Fruit fly (Drosophila melanogaster) whole organism, prepupa: ENCODE measurements around the gene CG2104.

Experiments used
- Blimp-1 ChIP-seq: fragments of 200-800 bp; sonication (Bioruptor generic); optimal IDR thresholded peaks from 3 replicates; lab custom pipeline; 2017; ENCODE audit warnings: missing biosample characterization, missing genetic modification characterization, mild to moderate bottlenecking, moderate library complexity, missing genetic modification reagents
- CG11294 ChIP-seq: fragments of 200-800 bp; sonication (Bioruptor generic); IDR thresholded peaks from 2 replicates; pipeline ENCODE4 v1.3.6; 2022; ENCODE audit warnings: missing biosample characterization, missing genetic modification characterization
- CG11762 ChIP-seq: fragments of 200-800 bp; sonication (Bioruptor generic); optimal IDR thresholded peaks from 3 replicates; lab custom pipeline; 2016; ENCODE audit warnings: missing biosample characterization, missing genetic modification characterization; ENCODE audit not compliant: insufficient read depth
- CG11902 ChIP-seq: fragments of 200-800 bp; sonication (Bioruptor generic); optimal IDR thresholded peaks from 3 replicates; lab custom pipeline; 2016; ENCODE audit warnings: missing biosample characterization, missing genetic modification characterization
- CG15336 ChIP-seq: fragments of 200-800 bp; sonication (Bioruptor generic); IDR thresholded peaks from 2 replicates; pipeline ENCODE4 v1.3.6; 2022; ENCODE audit warnings: missing biosample characterization, missing genetic modification characterization
- CG1621 ChIP-seq: fragments of 200-800 bp; sonication (Bioruptor generic); optimal IDR thresholded peaks from 3 replicates; lab custom pipeline; 2018; ENCODE audit warnings: missing biosample characterization, mild to moderate bottlenecking, missing genetic modification characterization
- CG16779 ChIP-seq: fragments of 200-800 bp; sonication (Bioruptor generic); optimal IDR thresholded peaks from 3 replicates; lab custom pipeline; 2017; ENCODE audit warnings: missing biosample characterization, mild to moderate bottlenecking, missing genetic modification characterization
- CG3032 ChIP-seq: fragments of 200-800 bp; optimal IDR thresholded peaks from 2 replicates; lab custom pipeline; 2019; ENCODE audit warnings: missing biosample characterization, mild to moderate bottlenecking, missing genetic modification characterization, moderate library complexity
- CG31627 ChIP-seq: fragments of 200-800 bp; sonication (Bioruptor generic); optimal IDR thresholded peaks from 3 replicates; lab custom pipeline; 2016; ENCODE audit warnings: missing biosample characterization, missing genetic modification characterization
- CG32006 ChIP-seq: fragments of 200-800 bp; sonication (Bioruptor generic); optimal IDR thresholded peaks from 3 replicates; lab custom pipeline; 2017; ENCODE audit warnings: missing biosample characterization, mild to moderate bottlenecking, missing genetic modification characterization
- CG34406 ChIP-seq: fragments of 200-800 bp; sonication (Bioruptor generic); optimal IDR thresholded peaks from 3 replicates; lab custom pipeline; 2016; ENCODE audit warnings: missing biosample characterization, missing genetic modification characterization
- CG4318 ChIP-seq: fragments of 200-800 bp; sonication (Bioruptor generic); optimal IDR thresholded peaks from 3 replicates; lab custom pipeline; 2017; ENCODE audit warnings: missing biosample characterization, mild to moderate bottlenecking, missing genetic modification characterization
- CG6163 ChIP-seq: fragments of 200-800 bp; sonication (Bioruptor generic); IDR thresholded peaks from 3 replicates; pipeline ENCODE4 v1.3.6; 2022; ENCODE audit warnings: missing biosample characterization, missing genetic modification characterization
- CG6276 ChIP-seq: fragments of 200-800 bp; sonication (Bioruptor generic); optimal IDR thresholded peaks from 2 replicates; lab custom pipeline; 2017; ENCODE audit warnings: missing biosample characterization, mild to moderate bottlenecking, missing genetic modification characterization
- CG6792 ChIP-seq: fragments of 200-800 bp; sonication (Bioruptor generic); optimal IDR thresholded peaks from 3 replicates; lab custom pipeline; 2016; ENCODE audit warnings: missing biosample characterization, missing genetic modification characterization
- CG6808 ChIP-seq: fragments of 200-800 bp; sonication (Bioruptor generic); optimal IDR thresholded peaks from 3 replicates; lab custom pipeline; 2017; ENCODE audit warnings: missing biosample characterization, missing genetic modification characterization, mild to moderate bottlenecking, moderate library complexity, missing genetic modification reagents
- CG7368 ChIP-seq: fragments of 200-800 bp; sonication (Bioruptor generic); optimal IDR thresholded peaks from 3 replicates; lab custom pipeline; 2016; ENCODE audit warnings: missing biosample characterization, missing genetic modification characterization
- CG8119 ChIP-seq: fragments of 200-800 bp; sonication (Bioruptor generic); IDR thresholded peaks from 3 replicates; pipeline ENCODE4 v1.3.6; 2022; ENCODE audit warnings: missing biosample characterization, missing genetic modification characterization
- CG8319 ChIP-seq: fragments of 200-800 bp; sonication (Bioruptor generic); optimal IDR thresholded peaks from 3 replicates; lab custom pipeline; 2016; ENCODE audit warnings: missing biosample characterization, missing genetic modification characterization
- CG8632 ChIP-seq: fragments of 200-800 bp; sonication (Bioruptor generic); optimal IDR thresholded peaks from 3 replicates; lab custom pipeline; 2016; ENCODE audit warnings: missing biosample characterization, missing genetic modification characterization
- Eip75B ChIP-seq: fragments of 200-800 bp; sonication (Bioruptor generic); optimal IDR thresholded peaks from 3 replicates; lab custom pipeline; 2016; ENCODE audit warnings: missing biosample characterization, missing genetic modification characterization
- Eip78C ChIP-seq: fragments of 200-800 bp; sonication (Bioruptor generic); peaks from one replicate; lab custom pipeline; 2016; ENCODE audit warnings: missing biosample characterization, missing genetic modification characterization
- Eip93F ChIP-seq: fragments of 200-800 bp; sonication (Bioruptor generic); optimal IDR thresholded peaks from 2 replicates; lab custom pipeline; 2016; ENCODE audit warnings: missing biosample characterization, mild to moderate bottlenecking, missing genetic modification characterization
- Ets96B ChIP-seq: fragments of 200-800 bp; optimal IDR thresholded peaks from 2 replicates; lab custom pipeline; 2019; ENCODE audit warnings: missing biosample characterization, mild to moderate bottlenecking, missing genetic modification characterization, moderate library complexity
- Gug ChIP-seq: fragments of 200-800 bp; sonication (Bioruptor generic); IDR thresholded peaks from 2 replicates; pipeline ENCODE4 v1.3.6; 2022; ENCODE audit warnings: missing biosample characterization, missing genetic modification characterization
- Hr38 ChIP-seq: sonication (Bioruptor generic); optimal IDR thresholded peaks from 2 replicates; lab custom pipeline; 2016; ENCODE audit warnings: missing biosample characterization, missing genetic modification characterization
- Hr39 ChIP-seq: fragments of 200-800 bp; sonication (Bioruptor generic); optimal IDR thresholded peaks from 2 replicates; lab custom pipeline; 2016; ENCODE audit warnings: missing biosample characterization, missing genetic modification characterization
- Met ChIP-seq: fragments of 200-800 bp; sonication (Bioruptor generic); optimal IDR thresholded peaks from 3 replicates; lab custom pipeline; 2016; ENCODE audit warnings: missing biosample characterization, missing genetic modification characterization
- OdsH ChIP-seq: fragments of 200-800 bp; sonication (Bioruptor generic); optimal IDR thresholded peaks from 3 replicates; lab custom pipeline; 2016; ENCODE audit warnings: missing biosample characterization, missing genetic modification characterization
- Smox ChIP-seq: fragments of 200-800 bp; sonication (Bioruptor generic); optimal IDR thresholded peaks from 3 replicates; lab custom pipeline; 2016; ENCODE audit warnings: missing biosample characterization, missing genetic modification characterization
- Sox102F ChIP-seq: fragments of 200-800 bp; sonication (Bioruptor generic); optimal IDR thresholded peaks from 2 replicates; lab custom pipeline; 2016; ENCODE audit warnings: missing biosample characterization, mild to moderate bottlenecking, missing genetic modification characterization
- Sox14 ChIP-seq: fragments of 200-800 bp; sonication (Bioruptor generic); optimal IDR thresholded peaks from 3 replicates; lab custom pipeline; 2016; ENCODE audit warnings: missing biosample characterization, missing genetic modification characterization
- Sox15 ChIP-seq: fragments of 200-800 bp; sonication (Bioruptor generic); optimal IDR thresholded peaks from 3 replicates; lab custom pipeline; 2016; ENCODE audit warnings: missing biosample characterization, missing genetic modification characterization
- achi ChIP-seq: fragments of 200-800 bp; sonication (Bioruptor generic); optimal IDR thresholded peaks from 3 replicates; lab custom pipeline; 2016; ENCODE audit warnings: missing biosample characterization, missing genetic modification characterization
- acj6 ChIP-seq: fragments of 200-800 bp; sonication (Bioruptor generic); optimal IDR thresholded peaks from 3 replicates; lab custom pipeline; 2016; ENCODE audit warnings: missing biosample characterization, missing genetic modification characterization
- cyc ChIP-seq: fragments of 200-800 bp; sonication (Bioruptor generic); optimal IDR thresholded peaks from 3 replicates; lab custom pipeline; 2016; ENCODE audit warnings: missing biosample characterization, missing genetic modification characterization
- dac ChIP-seq: fragments of 200-800 bp; sonication (Bioruptor generic); optimal IDR thresholded peaks from 2 replicates; lab custom pipeline; 2017; ENCODE audit warnings: missing biosample characterization, mild to moderate bottlenecking, missing genetic modification characterization
- dsx ChIP-seq: fragments of 200-800 bp; optimal IDR thresholded peaks from 3 replicates; lab custom pipeline; 2019; ENCODE audit warnings: missing biosample characterization, mild to moderate bottlenecking, missing genetic modification characterization, moderate library complexity; ENCODE audit not compliant: poor library complexity, severe bottlenecking
- esn ChIP-seq: fragments of 200-800 bp; sonication (Bioruptor generic); optimal IDR thresholded peaks from 2 replicates; lab custom pipeline; 2016; ENCODE audit warnings: missing biosample characterization, mild to moderate bottlenecking, missing genetic modification characterization, moderate library complexity
- fd59A ChIP-seq: fragments of 200-800 bp; sonication (Bioruptor generic); optimal IDR thresholded peaks from 2 replicates; lab custom pipeline; 2017; ENCODE audit warnings: missing biosample characterization, mild to moderate bottlenecking, missing genetic modification characterization, missing genetic modification reagents
- fkh ChIP-seq: fragments of 200-800 bp; sonication (Bioruptor generic); optimal IDR thresholded peaks from 3 replicates; lab custom pipeline; 2017; ENCODE audit warnings: missing biosample characterization, mild to moderate bottlenecking, missing genetic modification characterization, moderate library complexity
- lz ChIP-seq: fragments of 200-800 bp; sonication (Bioruptor generic); optimal IDR thresholded peaks from 3 replicates; lab custom pipeline; 2016; ENCODE audit warnings: missing biosample characterization, missing genetic modification characterization
- net ChIP-seq: fragments of 200-800 bp; sonication (Bioruptor generic); optimal IDR thresholded peaks from 3 replicates; lab custom pipeline; 2016; ENCODE audit warnings: missing biosample characterization, missing genetic modification characterization
- pdm3 ChIP-seq: fragments of 200-800 bp; sonication (Bioruptor generic); optimal IDR thresholded peaks from 3 replicates; lab custom pipeline; 2016; ENCODE audit warnings: missing biosample characterization, missing genetic modification characterization
- svp ChIP-seq: fragments of 200-800 bp; sonication (Bioruptor generic); peaks from one replicate; lab custom pipeline; 2016; ENCODE audit warnings: missing biosample characterization, missing genetic modification characterization
- topi ChIP-seq: fragments of 200-800 bp; sonication (Bioruptor generic); optimal IDR thresholded peaks from 3 replicates; lab custom pipeline; 2016; ENCODE audit warnings: missing biosample characterization, missing genetic modification characterization

Gene CG2104

DNA sequence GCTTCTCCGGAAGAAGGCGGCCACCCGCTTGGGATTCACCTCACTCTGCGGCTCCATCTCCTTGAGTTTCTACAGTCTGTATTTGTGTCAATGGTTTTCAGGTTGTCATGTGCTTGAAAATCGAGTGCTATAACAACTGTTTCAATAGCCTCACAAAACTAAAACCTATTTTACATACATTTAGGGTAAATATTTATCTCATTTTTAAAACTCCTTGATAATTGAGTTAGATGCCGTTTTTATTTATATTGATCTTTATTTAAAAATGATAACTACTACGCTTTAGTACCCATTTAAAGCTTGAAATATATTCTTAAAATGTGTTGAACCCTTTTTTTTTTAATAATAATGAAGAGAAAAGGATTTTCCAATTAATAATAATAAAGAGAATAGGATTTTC lies at the start of gene CG2104:
TSS of gene CG2104 (minus strand) at position 101 of the 400 bp plus-strand sequence.
- TF ChIP-seq CG34406 = no peak
- no peak for TF ChIP-seq OdsH
- TF ChIP-seq Eip75B (GFP tag; lab: Kevin White, UChicago) = no peak
- TF ChIP-seq Hr39 (GFP tag; lab: Kevin White, UChicago) = no peak
- no peak for TF ChIP-seq CG16779
- TF ChIP-seq dsx (GFP tag; lab: Kevin White, UChicago) = no peak
- no peak for TF ChIP-seq Eip78C

DNA sequence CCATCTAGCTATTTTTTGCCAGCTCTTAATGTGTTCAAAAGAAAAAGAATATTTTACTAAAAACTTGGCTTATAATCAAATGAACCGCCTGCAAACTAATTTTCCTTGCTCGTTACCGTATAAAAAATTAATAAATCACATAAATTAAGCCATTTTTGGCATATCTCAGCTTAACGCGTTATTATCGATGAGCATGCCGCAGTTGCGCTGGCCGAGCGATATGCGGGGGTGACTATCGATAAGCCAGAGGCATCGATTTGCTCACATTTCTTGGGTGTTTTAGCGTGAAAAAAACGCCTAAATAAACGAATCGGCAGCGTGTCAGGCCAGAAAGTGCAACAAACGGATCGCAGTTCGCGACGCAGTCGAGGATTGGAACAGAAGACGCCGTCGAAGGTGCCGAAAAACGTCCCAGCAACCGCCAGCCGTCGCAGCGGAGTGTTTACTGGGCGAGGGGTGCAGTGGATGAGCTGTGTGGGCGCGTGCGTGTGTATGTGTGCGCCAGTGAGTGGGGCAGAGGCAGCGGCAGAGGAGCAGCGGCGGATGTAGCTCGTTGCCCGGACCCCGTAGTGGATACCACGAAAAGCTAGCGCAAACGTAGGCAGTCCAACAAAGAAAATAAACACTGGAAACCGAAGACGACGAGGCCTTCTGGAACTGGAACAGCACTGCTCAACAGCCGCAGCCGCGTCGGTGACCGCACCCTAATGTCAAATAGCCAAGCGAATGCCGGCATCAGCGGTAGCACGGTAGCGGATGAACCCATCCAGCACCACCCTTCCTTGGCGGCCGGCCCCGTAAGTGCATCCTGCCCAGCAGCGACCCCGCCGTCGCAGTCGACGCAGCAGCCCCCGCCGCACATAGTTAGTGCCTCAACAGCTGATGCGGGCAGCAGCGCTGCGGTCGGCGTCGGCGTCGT lies 49.5 kb upstream of the CG2104 start, which contains the start of the genes Sym and Madm:
TSS of gene Sym (minus strand) at position 199 of the 919 bp plus-strand sequence.
TSS of gene Madm (plus strand) at position 233 of the 919 bp plus-strand sequence.
- TF ChIP-seq Smox (GFP tag; lab: Kevin White, UChicago) = no peak
- TF ChIP-seq dsx (GFP tag; lab: Kevin White, UChicago) = no peak
- TF ChIP-seq CG11902 = no peak
- TF ChIP-seq fkh = peak; percentile 20
- no peak for TF ChIP-seq CG6163
- no peak for TF ChIP-seq CG6792 (GFP tag; lab: Kevin White, UChicago)
- peak; percentile 25 for TF ChIP-seq lz (GFP tag; lab: Kevin White, UChicago)
- no peak for TF ChIP-seq CG8319 (GFP tag; lab: Kevin White, UChicago)
- TF ChIP-seq CG31627 = peak; percentile 55
- no peak for TF ChIP-seq pdm3 (GFP tag; lab: Kevin White, UChicago)
- peak; percentile 26 for TF ChIP-seq CG3032 (tag; lab: Kevin White, UChicago)
- TF ChIP-seq CG1621 (tag; lab: Kevin White, UChicago) = peak; percentile 42
- TF ChIP-seq achi (GFP tag; lab: Kevin White, UChicago) = no peak
- no peak for TF ChIP-seq Blimp-1
- TF ChIP-seq fd59A (GFP tag; lab: Kevin White, UChicago) = no peak
- peak; percentile 49 for TF ChIP-seq esn (GFP tag; lab: Kevin White, UChicago)
- peak; percentile 72 for TF ChIP-seq svp (GFP tag; lab: Kevin White, UChicago)
- peak; percentile 41 for TF ChIP-seq Sox14
- TF ChIP-seq Eip75B (GFP tag; lab: Kevin White, UChicago) = no peak
- no peak for TF ChIP-seq dac (GFP tag; lab: Kevin White, UChicago)
- TF ChIP-seq Gug = no peak
- TF ChIP-seq Eip93F (GFP tag; lab: Kevin White, UChicago) = no peak
- TF ChIP-seq CG11762 (GFP tag; lab: Kevin White, UChicago) = no peak
- TF ChIP-seq Sox15 = no peak
- TF ChIP-seq CG11294 (GFP tag; lab: Robert Waterston, UW) = no peak
- no peak for TF ChIP-seq CG4318 (GFP tag; lab: Kevin White, UChicago)
- no peak for TF ChIP-seq Hr38 (GFP tag; lab: Kevin White, UChicago)
- TF ChIP-seq topi (GFP tag; lab: Kevin White, UChicago) = peak; percentile 39
- no peak for TF ChIP-seq CG7368
- no peak for TF ChIP-seq net
- TF ChIP-seq CG8632 = no peak
- no peak for TF ChIP-seq CG15336 (GFP tag; lab: Robert Waterston, UW)
- no peak for TF ChIP-seq acj6 (GFP tag; lab: Kevin White, UChicago)
- TF ChIP-seq CG32006 (GFP tag; lab: Kevin White, UChicago) = no peak
- TF ChIP-seq CG8119 = 0 out of 3 replicates have a peak, but pooled peaks have one; percentile 22
- TF ChIP-seq Sox102F (GFP tag; lab: Kevin White, UChicago) = no peak
- TF ChIP-seq cyc = peak; percentile 41
- TF ChIP-seq CG6808 (GFP tag; lab: Kevin White, UChicago) = no peak
- peak; percentile 10 for TF ChIP-seq Ets96B (tag; lab: Kevin White, UChicago)
- no peak for TF ChIP-seq OdsH
- TF ChIP-seq Eip78C = peak; percentile 76
- no peak for TF ChIP-seq Met (GFP tag; lab: Kevin White, UChicago)
- no peak for TF ChIP-seq CG6276 (GFP tag; lab: Kevin White, UChicago)
